Worm (Caenorhabditis elegans) whole organism, L4 larva: Measurements from ENCODE around the gene otpl-3.

Source experiments
- ceh-82 ChIP-seq: sonication (generic microtip); optimal IDR thresholded peaks from 2 replicates; lab custom pipeline; 2017; ENCODE audit warnings: missing biosample characterization, missing genetic modification characterization
- egl-27 ChIP-seq: sonication (generic microtip); optimal IDR thresholded peaks from 3 replicates; lab custom pipeline; 2017; ENCODE audit warnings: missing biosample characterization, missing genetic modification reagents, missing genetic modification characterization
- lsy-2 ChIP-seq, 2 experiments: fragments of 150-350 bp in 1 of 2; sonication (generic microtip) in 1 of 2; optimal IDR thresholded peaks; 2 replicates each; lab custom pipeline; 2014 to 2017; ENCODE audit warnings: missing biosample characterization in 2 of 2, missing genetic modification characterization in 2 of 2
- mxl-2 ChIP-seq: fragments of 200-800 bp; sonication (Bioruptor generic); conservative IDR thresholded peaks from 2 replicates; pipeline ENCODE4 v1.3.6; 2022; ENCODE audit warnings: missing genetic modification reagents, missing genetic modification characterization, missing compliant biosample characterization
- mxl-3 ChIP-seq: fragments of 200-800 bp; sonication (Bioruptor generic); optimal IDR thresholded peaks from 2 replicates; lab custom pipeline; 2018; ENCODE audit warnings: mild to moderate bottlenecking, missing genetic modification characterization, missing compliant biosample characterization
- snpc-4 ChIP-seq: fragments of 150-350 bp; optimal IDR thresholded peaks from 2 replicates; lab custom pipeline; 2014; ENCODE audit warnings: missing biosample characterization, missing genetic modification characterization

- TF ChIP-seq egl-27 (tag; lab: Kevin White, UChicago) (no peak), lsy-2 (tag; optimal IDR thresholded peaks at IDR 0.05; lab: Kevin White, UChicago) (no peak), mxl-2 (GFP tag; lab: Robert Waterston, UW) (no peak), mxl-3 (no peak), snpc-4 (tag; lab: Kevin White, UChicago) (no peak), ceh-82 (tag; lab: Kevin White, UChicago) (no peak)
Observed at ce11 chrX:6939917-6940316, 15.4 kb upstream of the otpl-3 start, which contains the start of gene C16E9.1.
